Worm (Caenorhabditis elegans) whole organism, late embryonic: ENCODE results near the gene arx-2.

Experiments used
- C08G9.2 ChIP-seq: sonication (generic microtip); optimal IDR thresholded peaks from 2 replicates; lab custom pipeline; 2016; ENCODE audit warnings: mild to moderate bottlenecking, missing genetic modification characterization, moderate library complexity, missing compliant biosample characterization
- C38D4.7 ChIP-seq: fragments of 200-800 bp; sonication (Bioruptor generic); optimal IDR thresholded peaks from 2 replicates; lab custom pipeline; 2018; ENCODE audit warnings: mild to moderate bottlenecking, missing genetic modification characterization, moderate library complexity, missing compliant biosample characterization
- F13H6.1 ChIP-seq: sonication (generic microtip); optimal IDR thresholded peaks from 2 replicates; lab custom pipeline; 2016; ENCODE audit warnings: missing genetic modification characterization, missing compliant biosample characterization
- K09A11.1 ChIP-seq: sonication (generic microtip); optimal IDR thresholded peaks from 2 replicates; lab custom pipeline; 2017; ENCODE audit warnings: antibody characterized with exemption, mild to moderate bottlenecking, missing genetic modification characterization, missing compliant biosample characterization; ENCODE audit not compliant: insufficient read depth
- T23F11.4 ChIP-seq: fragments of 200-800 bp; sonication (Bioruptor generic); optimal IDR thresholded peaks from 2 replicates; lab custom pipeline; 2018; ENCODE audit warnings: mild to moderate bottlenecking, missing genetic modification characterization, missing compliant biosample characterization
- ceh-14 ChIP-seq: sonication (generic microtip); optimal IDR thresholded peaks from 2 replicates; lab custom pipeline; 2016; ENCODE audit warnings: missing genotype, missing genetic modification characterization, missing compliant biosample characterization
- ceh-19 ChIP-seq: fragments of 200-800 bp; sonication (Bioruptor generic); optimal IDR thresholded peaks from 2 replicates; lab custom pipeline; 2018; ENCODE audit warnings: mild to moderate bottlenecking, missing genetic modification characterization, missing compliant biosample characterization
- ceh-2 ChIP-seq: sonication (generic microtip); optimal IDR thresholded peaks from 2 replicates; lab custom pipeline; 2016; ENCODE audit warnings: missing genotype, missing genetic modification characterization, missing compliant biosample characterization
- ceh-22 ChIP-seq: sonication (generic microtip); optimal IDR thresholded peaks from 2 replicates; lab custom pipeline; 2017; ENCODE audit warnings: missing biosample characterization, missing genetic modification characterization
- ceh-30 ChIP-seq: fragments of 150-350 bp; optimal IDR thresholded peaks from 2 replicates; lab custom pipeline; 2014; ENCODE audit warnings: missing biosample characterization, missing genetic modification characterization
- ceh-31 ChIP-seq: sonication (generic microtip); optimal IDR thresholded peaks from 2 replicates; lab custom pipeline; 2016; ENCODE audit warnings: missing genetic modification characterization, missing compliant biosample characterization
- ceh-45 ChIP-seq: fragments of 200-800 bp; sonication (Bioruptor generic); IDR thresholded peaks from 2 replicates; pipeline ENCODE4 v1.3.6; 2022; ENCODE audit warnings: missing genetic modification reagents, missing genetic modification characterization, missing compliant biosample characterization
- ceh-48 ChIP-seq: sonication (generic microtip); optimal IDR thresholded peaks from 2 replicates; lab custom pipeline; 2016; ENCODE audit warnings: missing genetic modification characterization, inconsistent platforms, missing compliant biosample characterization
- dmd-4 ChIP-seq: sonication (generic microtip); optimal IDR thresholded peaks from 2 replicates; lab custom pipeline; 2016; ENCODE audit warnings: borderline replicate concordance, missing genetic modification characterization, missing compliant biosample characterization
- dve-1 ChIP-seq: sonication (generic microtip); optimal IDR thresholded peaks from 2 replicates; lab custom pipeline; 2017; ENCODE audit warnings: antibody characterized with exemption, mild to moderate bottlenecking, missing genetic modification characterization, missing compliant biosample characterization
- elt-4 ChIP-seq: sonication (generic microtip); optimal IDR thresholded peaks from 2 replicates; lab custom pipeline; 2016; ENCODE audit warnings: missing genetic modification characterization, missing compliant biosample characterization
- ets-4 ChIP-seq: sonication (generic microtip); optimal IDR thresholded peaks from 2 replicates; lab custom pipeline; 2016; ENCODE audit warnings: missing genetic modification characterization, missing compliant biosample characterization
- fkh-6 ChIP-seq: sonication (generic microtip); optimal IDR thresholded peaks from 2 replicates; lab custom pipeline; 2016; ENCODE audit warnings: missing genetic modification characterization, missing compliant biosample characterization
- hlh-15 ChIP-seq: sonication (generic microtip); optimal IDR thresholded peaks from 2 replicates; lab custom pipeline; 2016; ENCODE audit warnings: missing genetic modification characterization, missing compliant biosample characterization
- hlh-30 ChIP-seq: sonication (generic microtip); optimal IDR thresholded peaks from 2 replicates; lab custom pipeline; 2017; ENCODE audit warnings: antibody characterized with exemption, missing genetic modification characterization, missing compliant biosample characterization; ENCODE audit not compliant: insufficient read depth
- hlh-6 ChIP-seq: sonication (generic microtip); optimal IDR thresholded peaks from 2 replicates; lab custom pipeline; 2016; ENCODE audit warnings: missing genotype, missing genetic modification characterization, missing compliant biosample characterization
- lim-6 ChIP-seq: sonication (generic microtip); optimal IDR thresholded peaks from 2 replicates; lab custom pipeline; 2016; ENCODE audit warnings: missing genetic modification characterization, missing compliant biosample characterization
- madf-2 ChIP-seq: sonication (generic microtip); optimal IDR thresholded peaks from 2 replicates; lab custom pipeline; 2017; ENCODE audit warnings: missing genetic modification characterization, missing compliant biosample characterization
- mec-3 ChIP-seq: sonication (generic microtip); optimal IDR thresholded peaks from 2 replicates; lab custom pipeline; 2016; ENCODE audit warnings: borderline replicate concordance, missing genetic modification characterization, missing compliant biosample characterization
- nfya-1 ChIP-seq: sonication (generic microtip); optimal IDR thresholded peaks from 2 replicates; lab custom pipeline; 2017; ENCODE audit warnings: missing genetic modification characterization, mild to moderate bottlenecking, missing compliant biosample characterization, antibody characterized with exemption, moderate library complexity
- nhr-232 ChIP-seq: sonication (generic microtip); optimal IDR thresholded peaks from 2 replicates; lab custom pipeline; 2016; ENCODE audit warnings: missing genetic modification characterization, missing compliant biosample characterization
- npax-4 ChIP-seq: sonication (generic microtip); optimal IDR thresholded peaks from 2 replicates; lab custom pipeline; 2016; ENCODE audit warnings: missing genetic modification characterization, missing compliant biosample characterization
- odd-2 ChIP-seq: sonication (generic microtip); optimal IDR thresholded peaks from 2 replicates; lab custom pipeline; 2017; ENCODE audit warnings: antibody characterized with exemption, mild to moderate bottlenecking, missing genetic modification characterization, missing compliant biosample characterization
- pag-3 ChIP-seq: sonication (generic microtip); optimal IDR thresholded peaks from 2 replicates; lab custom pipeline; 2016; ENCODE audit warnings: missing compliant biosample characterization, missing genetic modification characterization, borderline replicate concordance
- pax-1 ChIP-seq: fragments of 150-350 bp; optimal IDR thresholded peaks from 2 replicates; lab custom pipeline; 2014; ENCODE audit warnings: missing biosample characterization, missing genetic modification characterization
- pha-4 ChIP-seq: fragments of 150-350 bp; optimal IDR thresholded peaks from 2 replicates; lab custom pipeline; 2018; ENCODE audit warnings: missing biosample characterization, missing genetic modification reagents, missing genetic modification characterization
- pros-1 ChIP-seq: fragments of 150-350 bp; optimal IDR thresholded peaks from 2 replicates; lab custom pipeline; 2014; ENCODE audit warnings: missing biosample characterization, missing genetic modification reagents, missing genetic modification characterization
- ref-2 ChIP-seq: sonication (generic microtip); optimal IDR thresholded peaks from 2 replicates; lab custom pipeline; 2016; ENCODE audit warnings: missing genetic modification characterization, missing compliant biosample characterization
- rnt-1 ChIP-seq: sonication (generic microtip); optimal IDR thresholded peaks from 2 replicates; lab custom pipeline; 2016; ENCODE audit warnings: missing genetic modification characterization, missing compliant biosample characterization
- sox-2 ChIP-seq: fragments of 200-800 bp; sonication (Bioruptor generic); IDR thresholded peaks from 2 replicates; pipeline ENCODE4 v1.3.6; 2022; ENCODE audit warnings: missing genetic modification reagents, missing genetic modification characterization, missing compliant biosample characterization
- tbx-2 ChIP-seq: sonication (generic microtip); optimal IDR thresholded peaks from 2 replicates; lab custom pipeline; 2016; ENCODE audit warnings: missing genetic modification characterization, missing compliant biosample characterization
- tbx-7 ChIP-seq: sonication (generic microtip); optimal IDR thresholded peaks from 2 replicates; lab custom pipeline; 2016; ENCODE audit warnings: missing genotype, missing genetic modification characterization, missing compliant biosample characterization
- ttx-3 ChIP-seq: sonication (generic microtip); optimal IDR thresholded peaks from 2 replicates; lab custom pipeline; 2016; ENCODE audit warnings: missing genetic modification reagents, missing genetic modification characterization, missing compliant biosample characterization
- unc-42 ChIP-seq: sonication (generic microtip); optimal IDR thresholded peaks from 2 replicates; lab custom pipeline; 2016; ENCODE audit warnings: missing genotype, missing genetic modification characterization, missing compliant biosample characterization
- zip-5 ChIP-seq: sonication (generic microtip); optimal IDR thresholded peaks from 2 replicates; lab custom pipeline; 2016; ENCODE audit warnings: missing genetic modification characterization, missing compliant biosample characterization

arx-2 gene

DNA sequence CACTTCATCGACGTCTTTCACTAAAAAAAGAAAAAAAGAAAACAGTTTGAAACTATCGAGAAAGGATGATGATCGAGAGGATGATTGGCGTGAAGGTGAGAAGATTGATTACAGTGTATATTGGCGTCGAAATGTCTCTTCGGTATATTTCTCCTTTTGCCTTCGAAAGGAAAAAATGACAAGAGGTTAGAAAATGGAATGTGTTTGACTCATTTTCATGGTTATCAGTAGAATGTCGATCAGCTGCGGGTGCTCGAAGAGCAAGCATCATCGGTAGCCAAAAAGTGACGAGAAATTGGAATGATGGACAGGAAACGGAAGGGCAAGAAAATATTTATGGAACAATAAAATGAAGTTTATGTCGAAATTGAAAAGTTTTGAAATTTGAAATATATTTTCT, 4.3 kb downstream of the arx-2 start:
- TF ChIP-seq tbx-2 (tag; lab: Kevin White, UChicago) (no peak), rnt-1 (tag; lab: Kevin White, UChicago) (no peak), ttx-3 (tag; lab: Kevin White, UChicago) (no peak), nfya-1 (no peak)

DNA sequence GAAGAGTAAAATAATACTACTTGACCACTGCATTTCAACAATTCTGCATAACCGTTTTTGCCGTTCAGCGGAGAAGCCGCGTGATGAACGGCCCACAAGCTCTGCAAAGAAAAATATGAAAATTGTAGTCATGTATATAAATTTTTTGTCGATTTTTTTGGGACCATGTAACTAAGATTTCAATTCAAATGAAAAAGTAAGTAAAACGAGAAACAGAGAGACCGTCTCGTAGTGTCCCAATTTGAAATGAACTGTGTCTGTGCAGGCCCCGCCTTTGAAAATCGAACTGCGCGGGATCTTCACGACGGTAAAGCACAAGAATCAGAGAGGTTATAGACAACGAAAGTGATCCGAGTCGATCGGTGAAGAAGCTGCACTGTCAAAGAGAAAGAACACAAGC, 6.1 kb downstream of the arx-2 start, which contains the start of gene crm-1:
Gene crm-1, minus strand, starts transcription at position 101 of the 400 bp plus-strand sequence.
- TF ChIP-seq zip-5 (tag; lab: Kevin White, UChicago) (no peak), hlh-15 (no peak), rnt-1 (tag; lab: Kevin White, UChicago) (no peak), sox-2 (GFP tag; lab: Robert Waterston, UW) (no peak), T23F11.4 (GFP tag; lab: Kevin White, UChicago) (no peak)

DNA sequence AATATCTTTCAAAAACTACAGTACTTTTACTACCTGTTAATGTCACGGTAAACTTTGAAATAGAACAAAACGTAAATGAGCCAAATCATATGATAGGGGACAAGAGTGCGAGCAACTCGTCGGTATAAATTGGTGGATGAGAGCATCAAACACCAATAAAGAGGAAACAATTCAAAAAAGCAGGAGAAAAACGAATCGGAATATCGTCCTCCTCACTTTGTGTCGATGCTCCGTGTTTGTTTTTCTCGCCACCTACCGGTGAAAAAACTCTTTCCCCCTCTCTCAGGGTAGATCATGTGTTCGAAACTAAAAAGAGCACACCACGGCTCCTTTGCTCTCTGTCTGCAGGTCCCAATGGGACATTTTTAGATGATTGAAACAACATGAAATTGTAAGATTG, 10.1 kb downstream of the arx-2 start:
- TF ChIP-seq elt-4 (tag; lab: Kevin White, UChicago) = no peak
- no peak for TF ChIP-seq ceh-2 (tag; lab: Kevin White, UChicago)
- TF ChIP-seq pax-1 (tag; lab: Kevin White, UChicago) = no peak
- TF ChIP-seq K09A11.1 (tag; lab: Kevin White, UChicago) = no peak
- TF ChIP-seq fkh-6 (tag; lab: Kevin White, UChicago) = no peak
- TF ChIP-seq ttx-3 (tag; lab: Kevin White, UChicago) = no peak
- no peak for TF ChIP-seq dve-1
- no peak for TF ChIP-seq ceh-19
- no peak for TF ChIP-seq hlh-30 (tag; lab: Kevin White, UChicago)
- no peak for TF ChIP-seq lim-6 (tag; lab: Kevin White, UChicago)
- TF ChIP-seq ref-2 = no peak
- no peak for TF ChIP-seq pag-3 (tag; lab: Kevin White, UChicago)
- TF ChIP-seq ceh-30 (tag; lab: Kevin White, UChicago) = no peak
- no peak for TF ChIP-seq C38D4.7
- no peak for TF ChIP-seq zip-5 (tag; lab: Kevin White, UChicago)
- no peak for TF ChIP-seq ceh-48 (tag; lab: Kevin White, UChicago)
- TF ChIP-seq ceh-22 (tag; lab: Kevin White, UChicago) = no peak
- no peak for TF ChIP-seq ceh-14 (tag; lab: Kevin White, UChicago)
- TF ChIP-seq madf-2 = no peak

DNA sequence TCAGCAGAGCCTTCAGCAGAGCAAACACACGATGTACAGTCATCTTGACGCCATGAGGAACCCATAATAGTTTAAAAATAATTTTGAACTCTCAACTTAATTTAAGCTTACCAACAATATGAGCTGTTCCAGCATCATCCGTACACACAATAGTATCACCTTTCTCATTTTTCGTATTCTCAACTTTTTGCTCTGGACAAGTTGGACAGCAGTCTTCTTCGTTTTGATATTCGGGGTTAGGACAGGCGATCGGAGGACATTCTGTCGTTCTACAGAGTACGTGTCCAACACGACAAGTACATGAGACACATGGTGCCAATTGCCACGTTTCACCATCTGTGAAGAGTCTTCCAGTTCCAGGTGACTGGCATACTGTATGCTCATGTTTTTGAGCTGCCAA, 14.6 kb downstream of the arx-2 start:
- TF ChIP-seq dmd-4 (tag; lab: Kevin White, UChicago) (no peak), fkh-6 (tag; lab: Kevin White, UChicago) (no peak), npax-4 (tag; lab: Kevin White, UChicago) (no peak), odd-2 (no peak), tbx-2 (tag; lab: Kevin White, UChicago) (no peak), F13H6.1 (tag; lab: Kevin White, UChicago) (no peak), ceh-22 (tag; lab: Kevin White, UChicago) (no peak)

DNA sequence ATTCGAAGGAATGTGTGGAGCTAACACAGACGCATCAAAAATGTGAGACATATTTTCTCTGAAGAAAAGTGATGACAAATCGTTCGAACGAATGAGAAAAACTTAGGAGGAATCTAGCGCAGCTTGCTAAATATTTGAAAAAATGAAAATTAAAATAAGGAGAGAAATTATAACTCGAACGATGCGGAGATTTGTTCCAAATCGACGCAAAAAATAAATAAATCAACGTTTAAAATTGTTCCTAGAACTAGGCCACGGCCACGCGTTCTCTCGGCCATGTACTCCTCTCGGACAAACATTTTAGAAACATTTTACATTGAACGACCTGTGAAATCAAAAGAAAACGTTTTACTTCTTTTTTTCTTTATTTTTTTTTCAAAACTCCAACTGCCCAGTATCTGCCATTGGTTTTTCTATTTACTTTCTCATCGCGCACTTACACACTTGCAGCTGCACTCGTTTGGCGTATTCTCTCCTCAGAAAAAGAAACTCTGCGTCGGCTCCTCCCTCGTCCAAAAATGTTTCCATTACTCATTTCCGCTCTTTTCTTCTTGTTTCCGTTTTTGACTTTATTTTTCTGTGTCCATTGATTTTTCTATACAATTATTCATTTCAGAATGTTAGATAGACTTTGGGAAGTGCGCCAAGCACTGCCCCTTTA, 17.9 kb downstream of the arx-2 start, which contains the start of the genes gna-1 and B0024.13:
Gene gna-1, minus strand, starts transcription at position 51 of the 661 bp plus-strand sequence.
Gene B0024.13, plus strand, starts transcription at position 611 of the 661 bp plus-strand sequence.
- TF ChIP-seq ttx-3 (tag; lab: Kevin White, UChicago) (no peak), mec-3 (tag; lab: Kevin White, UChicago) (no peak), ceh-2 (tag; lab: Kevin White, UChicago) (peak; percentile 76), C08G9.2 (tag; lab: Kevin White, UChicago) (peak; percentile 82), tbx-7 (tag; lab: Kevin White, UChicago) (peak; percentile 60), pha-4 (tag; lab: Kevin White, UChicago) (no peak), hlh-15 (no peak), hlh-6 (tag; lab: Kevin White, UChicago) (no peak), nhr-232 (tag; lab: Kevin White, UChicago) (no peak), zip-5 (tag; lab: Kevin White, UChicago) (peak; percentile 66), tbx-2 (tag; lab: Kevin White, UChicago) (peak; percentile 63), ceh-31 (tag; lab: Kevin White, UChicago) (peak; percentile 89), unc-42 (tag; lab: Kevin White, UChicago) (peak; percentile 54), ets-4 (tag; lab: Kevin White, UChicago) (peak; percentile 22), lim-6 (tag; lab: Kevin White, UChicago) (peak; percentile 2), pros-1 (tag; lab: Kevin White, UChicago) (no peak), dmd-4 (tag; lab: Kevin White, UChicago) (no peak), ceh-45 (GFP tag; lab: Robert Waterston, UW) (no peak)
